Fruit fly (Drosophila melanogaster): Measurements from ENCODE around the gene Ncoa6.

Ncoa6 gene

dm6 chr2L:5306373-5306997, 20.0 kb downstream of the Ncoa6 start:
- no peak for TF ChIP-seq Myc (optimal IDR thresholded peaks at IDR 0.05)
- TF ChIP-seq ttk (optimal IDR thresholded peaks at IDR 0.05): no peak
- TF ChIP-seq Sin3A (optimal IDR thresholded peaks at IDR 0.05): no peak
- no peak for TF ChIP-seq h (optimal IDR thresholded peaks at IDR 0.05)
- TF ChIP-seq insv (optimal IDR thresholded peaks at IDR 0.05): no peak
- no peak for TF ChIP-seq psq (optimal IDR thresholded peaks at IDR 0.05)

DNA sequence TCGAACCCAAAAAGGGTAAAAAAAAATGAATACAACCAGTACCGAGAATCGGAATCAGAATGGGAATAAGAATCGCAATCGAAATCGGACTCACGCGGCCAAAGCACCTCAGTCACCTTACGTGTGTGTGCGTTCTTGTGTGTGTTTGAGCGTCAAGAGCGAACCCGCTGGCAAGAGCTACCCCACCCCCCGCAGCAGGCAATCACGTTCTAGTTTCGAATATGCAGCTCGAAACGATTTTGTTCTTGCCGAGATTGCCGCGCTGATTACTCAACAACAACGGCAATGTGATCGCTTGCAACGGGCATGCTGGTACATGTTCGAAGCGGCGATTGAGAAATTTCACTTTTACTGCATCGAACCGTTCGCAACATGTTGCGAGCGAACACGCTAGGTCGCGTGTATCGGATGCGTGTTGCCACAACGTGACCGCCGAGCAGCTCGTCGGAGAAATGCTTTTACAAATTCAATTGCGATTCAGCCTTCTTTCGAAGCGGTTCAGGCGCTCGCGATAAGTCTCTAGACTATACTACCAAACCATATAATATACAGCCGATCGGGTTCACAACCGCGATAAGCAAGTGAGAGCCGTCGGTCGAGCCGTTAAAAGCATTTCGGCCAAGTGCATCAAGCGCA, 21.1 kb downstream of the Ncoa6 start:
- TF ChIP-seq psq (optimal IDR thresholded peaks at IDR 0.05) (no peak), insv (optimal IDR thresholded peaks at IDR 0.05) (no peak), ttk (optimal IDR thresholded peaks at IDR 0.05) (no peak), Myc (optimal IDR thresholded peaks at IDR 0.05) (no peak), h (optimal IDR thresholded peaks at IDR 0.05) (no peak), Sin3A (optimal IDR thresholded peaks at IDR 0.05) (no peak)

dm6 chr2L:5304367-5304766, 22.1 kb downstream of the Ncoa6 start:
- no peak for TF ChIP-seq Myc (optimal IDR thresholded peaks at IDR 0.05)
- no peak for TF ChIP-seq ttk (optimal IDR thresholded peaks at IDR 0.05)
- no peak for TF ChIP-seq insv (optimal IDR thresholded peaks at IDR 0.05)
- TF ChIP-seq h (optimal IDR thresholded peaks at IDR 0.05): no peak
- no peak for TF ChIP-seq psq (optimal IDR thresholded peaks at IDR 0.05)
- no peak for TF ChIP-seq Sin3A (optimal IDR thresholded peaks at IDR 0.05)

- no peak for TF ChIP-seq Myc (optimal IDR thresholded peaks at IDR 0.05)
- TF ChIP-seq ttk (optimal IDR thresholded peaks at IDR 0.05): no peak
- no peak for TF ChIP-seq Sin3A (optimal IDR thresholded peaks at IDR 0.05)
- TF ChIP-seq insv (optimal IDR thresholded peaks at IDR 0.05): no peak
Measured at dm6 chr2L:5303044-5303904, 23.2 kb downstream of the Ncoa6 start.

DNA sequence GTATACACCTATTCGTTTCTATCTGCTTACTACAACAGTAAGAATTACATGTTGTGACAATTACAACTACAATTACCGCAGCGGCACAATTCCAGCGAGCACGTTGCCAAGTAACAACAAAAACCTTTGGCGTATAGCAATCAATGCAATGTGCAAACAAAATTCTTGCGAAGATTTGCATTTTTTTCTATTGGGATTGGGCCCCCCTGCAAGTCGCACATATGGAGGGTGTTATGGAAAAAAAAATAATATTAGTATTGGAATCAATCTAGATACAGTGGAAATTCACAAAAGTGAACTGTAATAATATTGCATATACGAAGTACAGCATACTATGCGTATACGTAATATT, 23.8 kb downstream of the Ncoa6 start:
- TF ChIP-seq psq (optimal IDR thresholded peaks at IDR 0.05): no peak
- no peak for TF ChIP-seq ttk (optimal IDR thresholded peaks at IDR 0.05)
- TF ChIP-seq h (optimal IDR thresholded peaks at IDR 0.05): no peak
- TF ChIP-seq insv (optimal IDR thresholded peaks at IDR 0.05): no peak
- no peak for TF ChIP-seq Myc (optimal IDR thresholded peaks at IDR 0.05)
- no peak for TF ChIP-seq Sin3A (optimal IDR thresholded peaks at IDR 0.05)

- TF ChIP-seq insv (optimal IDR thresholded peaks at IDR 0.05) (no peak), Sin3A (optimal IDR thresholded peaks at IDR 0.05) (no peak), h (optimal IDR thresholded peaks at IDR 0.05) (no peak), Myc (optimal IDR thresholded peaks at IDR 0.05) (no peak), ttk (optimal IDR thresholded peaks at IDR 0.05) (no peak), psq (optimal IDR thresholded peaks at IDR 0.05) (no peak)
Measured at dm6 chr2L:5302284-5302683, 24.2 kb downstream of the Ncoa6 start.

- TF ChIP-seq insv (optimal IDR thresholded peaks at IDR 0.05): no peak
- no peak for TF ChIP-seq ttk (optimal IDR thresholded peaks at IDR 0.05)
- TF ChIP-seq psq (optimal IDR thresholded peaks at IDR 0.05): no peak
- TF ChIP-seq h (optimal IDR thresholded peaks at IDR 0.05): no peak
- no peak for TF ChIP-seq Sin3A (optimal IDR thresholded peaks at IDR 0.05)
- TF ChIP-seq Myc (optimal IDR thresholded peaks at IDR 0.05): no peak
Measured at dm6 chr2L:5300785-5301616, 25.5 kb downstream of the Ncoa6 start.

DNA sequence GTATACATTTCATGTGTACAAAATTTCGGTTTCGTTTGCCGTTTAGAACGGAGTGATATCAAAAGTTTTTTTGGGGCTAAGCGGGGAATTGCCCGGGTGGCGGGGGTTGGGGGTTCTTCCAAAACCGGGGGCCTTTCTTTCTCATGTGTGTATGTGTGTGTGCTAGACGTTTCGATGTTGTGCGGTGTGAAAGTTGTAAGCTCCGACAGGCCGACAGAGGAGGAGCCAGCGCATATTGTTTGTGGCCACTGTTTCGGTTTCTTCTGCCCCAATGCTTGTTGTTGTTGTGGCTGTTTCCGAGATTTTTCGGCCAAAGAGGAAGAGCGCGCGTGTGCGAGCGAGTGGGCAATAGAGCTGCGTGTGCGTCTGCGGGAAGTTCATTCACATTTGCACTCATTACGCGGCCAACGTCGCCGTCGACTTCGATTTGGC, 26.2 kb downstream of the Ncoa6 start:
- no peak for TF ChIP-seq insv (optimal IDR thresholded peaks at IDR 0.05)
- TF ChIP-seq Myc (optimal IDR thresholded peaks at IDR 0.05): no peak
- no peak for TF ChIP-seq psq (optimal IDR thresholded peaks at IDR 0.05)
- TF ChIP-seq Sin3A (optimal IDR thresholded peaks at IDR 0.05): no peak
- no peak for TF ChIP-seq h (optimal IDR thresholded peaks at IDR 0.05)
- no peak for TF ChIP-seq ttk (optimal IDR thresholded peaks at IDR 0.05)

DNA sequence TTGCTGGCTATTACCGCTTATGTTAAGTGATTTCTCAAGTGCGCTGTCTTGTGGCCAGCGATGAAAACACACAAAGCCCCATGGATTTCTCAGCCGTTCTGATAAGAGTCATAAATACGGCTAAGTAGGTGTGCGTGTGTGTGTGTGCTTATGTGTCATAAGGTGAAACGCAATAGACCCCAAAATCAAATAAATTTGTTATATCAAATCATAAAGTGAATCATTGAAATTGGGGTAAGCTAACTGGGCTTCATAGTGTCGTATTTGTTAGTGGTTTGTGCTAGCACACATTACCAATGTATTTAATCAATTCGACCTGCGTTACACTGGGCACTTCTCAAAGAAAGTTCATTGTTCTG, 26.9 kb downstream of the Ncoa6 start:
- TF ChIP-seq psq (optimal IDR thresholded peaks at IDR 0.05): no peak
- no peak for TF ChIP-seq Myc (optimal IDR thresholded peaks at IDR 0.05)
- TF ChIP-seq Sin3A (optimal IDR thresholded peaks at IDR 0.05): no peak

DNA sequence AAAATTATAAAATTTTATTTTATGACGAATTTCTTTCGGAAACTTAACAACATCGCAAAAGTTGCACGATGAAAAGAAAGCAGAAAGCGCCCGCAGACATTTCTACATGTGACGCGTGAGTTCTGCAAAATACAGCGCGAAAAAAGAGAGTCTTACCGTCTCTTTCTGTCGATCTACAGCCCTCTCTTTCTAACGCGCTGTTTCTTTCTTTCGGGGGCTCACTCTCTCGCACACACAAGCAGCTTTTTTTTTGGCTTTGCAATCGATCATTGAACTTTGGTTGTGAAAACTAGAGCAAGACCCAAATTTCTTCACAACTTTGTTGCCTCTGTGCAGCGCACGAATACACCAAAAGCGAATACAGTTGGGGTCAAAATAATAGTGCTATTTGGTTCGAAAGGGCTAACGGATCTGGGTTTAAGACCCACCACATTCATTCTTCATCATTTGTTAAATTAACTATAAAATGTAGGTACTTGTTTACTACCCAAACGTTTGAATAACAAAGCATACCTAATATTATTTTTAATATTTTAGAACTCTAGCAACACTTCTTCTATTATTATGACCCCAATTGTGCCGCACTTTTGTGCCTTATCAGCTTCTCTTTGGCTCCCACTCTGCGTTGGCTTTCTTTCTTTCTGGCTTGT, 27.4 kb downstream of the Ncoa6 start:
- TF ChIP-seq Myc (optimal IDR thresholded peaks at IDR 0.05): no peak
- no peak for TF ChIP-seq insv (optimal IDR thresholded peaks at IDR 0.05)
- TF ChIP-seq psq (optimal IDR thresholded peaks at IDR 0.05): no peak
- TF ChIP-seq ttk (optimal IDR thresholded peaks at IDR 0.05): no peak
- TF ChIP-seq h (optimal IDR thresholded peaks at IDR 0.05): no peak
- no peak for TF ChIP-seq Sin3A (optimal IDR thresholded peaks at IDR 0.05)

dm6 chr2L:5297961-5298311, 28.5 kb downstream of the Ncoa6 start:
- TF ChIP-seq h (optimal IDR thresholded peaks at IDR 0.05): no peak
- TF ChIP-seq Myc (optimal IDR thresholded peaks at IDR 0.05): no peak
- no peak for TF ChIP-seq ttk (optimal IDR thresholded peaks at IDR 0.05)
- no peak for TF ChIP-seq Sin3A (optimal IDR thresholded peaks at IDR 0.05)
- TF ChIP-seq psq (optimal IDR thresholded peaks at IDR 0.05): no peak
- no peak for TF ChIP-seq insv (optimal IDR thresholded peaks at IDR 0.05)
